Worm (Caenorhabditis elegans): ENCODE results near the gene mep-1.
A peak's percentile ranks its signal among the peaks of the same experiment; 100 is the strongest.

mep-1 gene

ce11 chrIV:11524241-11524692 is at the start of gene mep-1:
mep-1 (plus strand) TSS chrIV:11524642.
- peak; percentile 77 for TF ChIP-seq snpc-4 (tag; optimal IDR thresholded peaks at IDR 0.05)
- TF ChIP-seq nhr-11 (tag; optimal IDR thresholded peaks at IDR 0.05), result peak; percentile 37
- TF ChIP-seq lin-15B (tag; optimal IDR thresholded peaks at IDR 0.05), result peak; percentile 68
- TF ChIP-seq nhr-25 (tag; optimal IDR thresholded peaks at IDR 0.05), result peak; percentile 76
- peak; percentile 55 for TF ChIP-seq nhr-23 (tag; optimal IDR thresholded peaks at IDR 0.05)
- TF ChIP-seq jun-1 (tag; optimal IDR thresholded peaks at IDR 0.05), result peak; percentile 23
- TF ChIP-seq skn-1 (tag; optimal IDR thresholded peaks at IDR 0.05), result peak; percentile 35
- peak; percentile 95 for TF ChIP-seq lin-39 (tag; optimal IDR thresholded peaks at IDR 0.05)
- TF ChIP-seq lsy-12 (tag; optimal IDR thresholded peaks at IDR 0.05), result peak; percentile 32
- no peak for TF ChIP-seq unc-39 (tag; optimal IDR thresholded peaks at IDR 0.05)
- peak; percentile 57 for TF ChIP-seq R02D3.7 (tag; optimal IDR thresholded peaks at IDR 0.05)
- TF ChIP-seq nhr-43 (tag; optimal IDR thresholded peaks at IDR 0.05; ENCODE audit: poor library complexity, severe bottlenecking), result peak; percentile 38
- TF ChIP-seq sea-2 (GFP tag; optimal IDR thresholded peaks at IDR 0.05), result no peak
- TF ChIP-seq fkh-10 (GFP tag; optimal IDR thresholded peaks at IDR 0.05), result peak; percentile 54
- TF ChIP-seq nfya-1 (tag; optimal IDR thresholded peaks at IDR 0.05; ENCODE audit: insufficient read depth), result peak; percentile 77
- no peak for TF ChIP-seq pqm-1 (tag; optimal IDR thresholded peaks at IDR 0.05)
- peak; percentile 78 for TF ChIP-seq hmg-11 (tag; optimal IDR thresholded peaks at IDR 0.05)
- TF ChIP-seq pha-4 (tag; optimal IDR thresholded peaks at IDR 0.05), result peak; percentile 31
- peak; percentile 69 for TF ChIP-seq ama-1 (optimal IDR thresholded peaks at IDR 0.05)
- TF ChIP-seq elt-1 (tag; optimal IDR thresholded peaks at IDR 0.05), result no peak
- TF ChIP-seq elt-2 (tag; optimal IDR thresholded peaks at IDR 0.05), result peak; percentile 33
- TF ChIP-seq fkh-2 (tag; optimal IDR thresholded peaks at IDR 0.05), result no peak
- TF ChIP-seq tbx-2 (tag; optimal IDR thresholded peaks at IDR 0.05), result peak; percentile 11

ce11 chrIV:11475080-11475479 is 49.4 kb upstream of the mep-1 start:
- no peak for TF ChIP-seq eor-1 (tag; optimal IDR thresholded peaks at IDR 0.05)
- TF ChIP-seq lin-15B (tag; optimal IDR thresholded peaks at IDR 0.05), result no peak
- no peak for TF ChIP-seq skn-1 (tag; optimal IDR thresholded peaks at IDR 0.05)
- no peak for TF ChIP-seq lin-39 (tag; optimal IDR thresholded peaks at IDR 0.05)
- TF ChIP-seq ceh-82 (tag; optimal IDR thresholded peaks at IDR 0.05), result no peak
- no peak for TF ChIP-seq nfya-1 (tag; optimal IDR thresholded peaks at IDR 0.05; ENCODE audit: insufficient read depth)
- TF ChIP-seq ztf-4 (tag; optimal IDR thresholded peaks at IDR 0.05), result no peak
- TF ChIP-seq jun-1 (tag; optimal IDR thresholded peaks at IDR 0.05), result no peak
- TF ChIP-seq nhr-43 (tag; optimal IDR thresholded peaks at IDR 0.05; ENCODE audit: poor library complexity, severe bottlenecking), result no peak
- no peak for TF ChIP-seq fos-1 (tag; optimal IDR thresholded peaks at IDR 0.05)
- TF ChIP-seq aly-2 (tag; optimal IDR thresholded peaks at IDR 0.05), result no peak
- no peak for TF ChIP-seq sea-2 (GFP tag; optimal IDR thresholded peaks at IDR 0.05)
- TF ChIP-seq ZK546.5 (tag; optimal IDR thresholded peaks at IDR 0.05), result no peak
- TF ChIP-seq nhr-23 (tag; optimal IDR thresholded peaks at IDR 0.05), result no peak
- no peak for TF ChIP-seq fkh-2 (tag; optimal IDR thresholded peaks at IDR 0.05)

- TF ChIP-seq ceh-28 (tag; optimal IDR thresholded peaks at IDR 0.05) (no peak), elt-3 (tag; optimal IDR thresholded peaks at IDR 0.05) (no peak), ama-1 (optimal IDR thresholded peaks at IDR 0.05) (peak; percentile 73)
Observed at ce11 chrIV:11479095-11479494, 45.3 kb upstream of the mep-1 start, which contains the start of gene catp-8. catp-8 (minus strand) TSS chrIV:11479251.

ce11 chrIV:11480027-11480896 is 44.2 kb upstream of the mep-1 start, which contains the start of the genes mbf-1 and nse-4:
mbf-1 (minus strand) TSS chrIV:11480369.
nse-4 (plus strand) TSS chrIV:11480846.
- TF ChIP-seq nfya-1 (tag; optimal IDR thresholded peaks at IDR 0.05; ENCODE audit: insufficient read depth) (peak; percentile 79), ceh-16 (tag; optimal IDR thresholded peaks at IDR 0.05) (no peak), ceh-82 (tag; optimal IDR thresholded peaks at IDR 0.05) (no peak), zag-1 (tag; optimal IDR thresholded peaks at IDR 0.05) (no peak), nhr-76 (tag; optimal IDR thresholded peaks at IDR 0.05) (no peak), elt-3 (tag; optimal IDR thresholded peaks at IDR 0.05) (no peak), aly-2 (tag; optimal IDR thresholded peaks at IDR 0.05) (no peak), sea-2 (GFP tag; optimal IDR thresholded peaks at IDR 0.05) (no peak), unc-39 (tag; optimal IDR thresholded peaks at IDR 0.05) (no peak), unc-62 (GFP tag; optimal IDR thresholded peaks at IDR 0.05) (no peak), jun-1 (tag; optimal IDR thresholded peaks at IDR 0.05) (peak; percentile 53), lin-15B (tag; optimal IDR thresholded peaks at IDR 0.05) (peak; percentile 49), ztf-4 (tag; optimal IDR thresholded peaks at IDR 0.05) (no peak), egl-5 (tag; optimal IDR thresholded peaks at IDR 0.05) (no peak), elt-2 (tag; optimal IDR thresholded peaks at IDR 0.05) (peak; percentile 38), fos-1 (tag; optimal IDR thresholded peaks at IDR 0.05) (no peak), mml-1 (tag; optimal IDR thresholded peaks at IDR 0.05) (no peak), ztf-11 (tag; optimal IDR thresholded peaks at IDR 0.05) (no peak), elt-1 (tag; optimal IDR thresholded peaks at IDR 0.05) (no peak), tbx-2 (tag; optimal IDR thresholded peaks at IDR 0.05) (no peak), nhr-43 (tag; optimal IDR thresholded peaks at IDR 0.05; ENCODE audit: poor library complexity, severe bottlenecking) (no peak), nhr-237 (tag; optimal IDR thresholded peaks at IDR 0.05) (no peak), nhr-28 (tag; optimal IDR thresholded peaks at IDR 0.05) (no peak), lsy-12 (tag; optimal IDR thresholded peaks at IDR 0.05) (peak; percentile 31), snpc-4 (tag; optimal IDR thresholded peaks at IDR 0.05) (peak; percentile 28), nhr-12 (tag; optimal IDR thresholded peaks at IDR 0.05) (no peak), nhr-77 (tag; optimal IDR thresholded peaks at IDR 0.05) (no peak), fkh-2 (tag; optimal IDR thresholded peaks at IDR 0.05) (no peak), ama-1 (optimal IDR thresholded peaks at IDR 0.05) (peak; percentile 53), pha-4 (tag; optimal IDR thresholded peaks at IDR 0.05) (peak; percentile 60)
